Worm (Caenorhabditis elegans) whole organism, L4/young adult: ENCODE measurements around the gene C44C1.1.

Source experiments
- W03F9.2 ChIP-seq: fragments of 150-350 bp; optimal IDR thresholded peaks from 2 replicates; lab custom pipeline; 2014; ENCODE audit warnings: missing biosample characterization, missing genetic modification characterization
- dao-5 ChIP-seq: sonication (generic microtip); optimal IDR thresholded peaks from 2 replicates; lab custom pipeline; 2016; ENCODE audit warnings: missing genotype, missing genetic modification characterization, moderate library complexity, missing compliant biosample characterization
- him-1 ChIP-seq: sonication (generic microtip); optimal IDR thresholded peaks from 2 replicates; lab custom pipeline; 2016; ENCODE audit warnings: missing genotype, missing genetic modification reagents, missing genetic modification characterization, missing compliant biosample characterization

Gene C44C1.1

DNA sequence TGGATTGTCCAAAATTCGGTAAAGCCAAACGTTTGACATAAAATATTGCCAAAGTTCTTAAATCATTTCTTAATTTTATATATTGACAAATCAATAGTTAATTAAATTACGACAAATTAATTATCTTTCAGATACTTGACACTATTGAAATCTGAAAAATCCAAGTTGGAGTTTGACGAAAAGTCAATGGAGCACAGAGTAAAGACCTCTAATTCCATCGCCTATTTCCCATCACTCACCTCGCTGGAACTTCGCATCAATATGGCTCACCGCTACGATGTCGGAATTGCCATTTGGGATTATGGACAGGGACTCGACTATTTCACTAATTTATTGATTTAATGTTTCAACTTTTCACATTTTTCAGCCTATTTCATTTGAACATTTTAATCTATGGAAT is 20.4 kb upstream of the C44C1.1 start:
- no peak for TF ChIP-seq dao-5 (tag; lab: Kevin White, UChicago)
- TF ChIP-seq W03F9.2 (tag; lab: Kevin White, UChicago) = no peak
- TF ChIP-seq him-1 (tag; lab: Kevin White, UChicago) = no peak

ce11 chrX:963171-963570 is 17.4 kb upstream of the C44C1.1 start, which contains the start of gene ncs-1:
ncs-1 (minus strand) TSS chrX:963271.
- TF ChIP-seq him-1 (tag; lab: Kevin White, UChicago) (no peak), W03F9.2 (tag; lab: Kevin White, UChicago) (no peak), dao-5 (tag; lab: Kevin White, UChicago) (no peak)

ce11 chrX:970072-970471 is 10.5 kb upstream of the C44C1.1 start, which contains the start of gene C44C1.6:
C44C1.6 (minus strand) TSS chrX:970270.
- TF ChIP-seq him-1 (tag; lab: Kevin White, UChicago) = no peak
- TF ChIP-seq W03F9.2 (tag; lab: Kevin White, UChicago) = no peak
- no peak for TF ChIP-seq dao-5 (tag; lab: Kevin White, UChicago)

ce11 chrX:974499-975235 is 5.9 kb upstream of the C44C1.1 start, which contains the start of gene vps-45:
vps-45 (minus strand) TSS chrX:974848.
- TF ChIP-seq dao-5 (tag; lab: Kevin White, UChicago) (no peak), W03F9.2 (tag; lab: Kevin White, UChicago) (peak; percentile 41), him-1 (tag; lab: Kevin White, UChicago) (no peak)

- TF ChIP-seq dao-5 (tag; lab: Kevin White, UChicago) = no peak
- no peak for TF ChIP-seq him-1 (tag; lab: Kevin White, UChicago)
- no peak for TF ChIP-seq W03F9.2 (tag; lab: Kevin White, UChicago)
Measured at ce11 chrX:975236-975535, 5.4 kb upstream of the C44C1.1 start.

ce11 chrX:977958-978686 is 2.5 kb upstream of the C44C1.1 start, which contains the start of gene abhd-3.2:
abhd-3.2 (minus strand) TSS chrX:978008.
- TF ChIP-seq dao-5 (tag; lab: Kevin White, UChicago) (no peak), him-1 (tag; lab: Kevin White, UChicago) (no peak), W03F9.2 (tag; lab: Kevin White, UChicago) (no peak)

DNA sequence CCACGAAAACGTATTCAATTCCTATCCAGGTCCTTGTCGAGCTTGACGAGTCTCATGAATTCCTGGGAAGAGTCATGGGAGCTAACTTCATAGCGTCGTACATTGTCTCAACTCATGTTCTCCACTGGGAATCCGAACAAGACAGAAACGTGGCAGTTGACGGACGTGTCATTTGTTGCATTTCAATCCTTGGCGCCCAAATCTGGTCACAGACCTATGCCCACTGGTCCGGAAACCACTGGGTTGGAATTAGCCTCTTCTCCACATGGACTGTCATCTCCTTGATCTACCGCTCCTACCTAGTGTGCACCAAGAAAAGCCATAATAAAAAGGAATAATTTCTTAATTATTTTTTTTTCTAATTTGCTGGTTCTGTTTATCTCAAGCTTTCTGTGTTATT is 2.0 kb downstream of the C44C1.1 start:
- TF ChIP-seq W03F9.2 (tag; lab: Kevin White, UChicago) = no peak
- no peak for TF ChIP-seq him-1 (tag; lab: Kevin White, UChicago)
- TF ChIP-seq dao-5 (tag; lab: Kevin White, UChicago) = no peak

- TF ChIP-seq W03F9.2 (tag; lab: Kevin White, UChicago) = no peak
- no peak for TF ChIP-seq him-1 (tag; lab: Kevin White, UChicago)
- TF ChIP-seq dao-5 (tag; lab: Kevin White, UChicago) = no peak
Measured at ce11 chrX:986463-986862, 5.9 kb downstream of the C44C1.1 start.

- TF ChIP-seq dao-5 (tag; lab: Kevin White, UChicago) = no peak
- no peak for TF ChIP-seq W03F9.2 (tag; lab: Kevin White, UChicago)
- TF ChIP-seq him-1 (tag; lab: Kevin White, UChicago) = no peak
Measured at ce11 chrX:991274-991673, 10.7 kb downstream of the C44C1.1 start, which contains the start of the genes C09E10.3 and dgk-1. C09E10.3 (minus strand) TSS chrX:991374. dgk-1 (minus strand) TSS chrX:991456.

DNA sequence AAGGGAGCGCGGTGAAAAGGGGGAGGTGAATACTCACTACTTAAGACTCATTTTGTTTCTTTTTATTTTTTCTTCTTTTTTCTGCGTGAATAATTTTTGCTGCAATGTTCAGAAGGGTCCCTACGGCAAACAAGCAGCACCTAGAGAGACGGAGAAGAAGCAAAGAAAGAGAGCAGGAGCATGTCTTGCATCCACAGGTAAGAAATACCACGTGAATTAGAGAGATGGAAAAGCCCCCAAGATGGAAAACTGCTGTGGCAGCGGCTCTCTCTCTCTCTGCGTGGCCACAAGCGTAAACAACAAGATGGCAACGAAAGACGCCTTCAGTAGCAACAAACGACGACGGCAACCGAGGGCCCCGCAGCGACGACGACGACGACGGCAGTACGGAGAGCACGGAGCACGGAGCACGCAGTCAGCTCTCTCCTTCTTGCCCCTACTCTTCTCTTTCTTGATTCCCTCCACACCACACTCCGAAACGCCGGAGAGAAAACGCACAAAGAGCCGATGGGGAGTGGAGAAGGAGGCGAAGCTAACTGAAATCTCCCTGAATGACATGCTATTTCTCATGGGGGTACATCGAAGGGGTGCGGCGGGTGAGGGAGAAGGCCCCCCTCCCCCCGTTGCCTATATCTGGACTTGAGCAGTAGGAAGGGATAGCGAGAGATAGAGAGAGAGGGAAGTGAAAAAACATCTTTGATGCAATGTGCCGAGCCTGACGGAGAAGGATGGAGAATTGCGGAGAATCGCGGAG is 12.3 kb downstream of the C44C1.1 start:
- TF ChIP-seq W03F9.2 (tag; lab: Kevin White, UChicago) (no peak), dao-5 (tag; lab: Kevin White, UChicago) (no peak), him-1 (tag; lab: Kevin White, UChicago) (peak; percentile 79)

DNA sequence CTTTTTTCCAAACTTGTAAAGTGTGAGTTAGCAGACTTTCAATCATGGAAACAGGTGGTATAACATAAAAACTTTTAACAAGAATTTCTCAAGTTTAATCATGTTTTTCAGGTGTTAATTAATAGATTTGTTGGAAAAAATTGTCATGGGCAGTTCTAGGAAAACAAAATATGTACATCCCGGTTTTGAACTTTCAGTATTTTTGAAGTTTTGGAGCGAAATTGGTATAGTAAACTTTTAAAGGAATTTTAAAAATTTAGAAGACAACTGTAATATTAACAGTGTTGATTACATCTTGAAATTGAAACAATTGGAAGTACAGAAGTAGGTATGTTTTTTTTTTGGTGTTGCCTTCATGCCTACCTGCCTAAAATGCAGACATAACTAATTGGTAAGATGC is 14.1 kb downstream of the C44C1.1 start:
- TF ChIP-seq him-1 (tag; lab: Kevin White, UChicago) (no peak), dao-5 (tag; lab: Kevin White, UChicago) (no peak), W03F9.2 (tag; lab: Kevin White, UChicago) (no peak)

DNA sequence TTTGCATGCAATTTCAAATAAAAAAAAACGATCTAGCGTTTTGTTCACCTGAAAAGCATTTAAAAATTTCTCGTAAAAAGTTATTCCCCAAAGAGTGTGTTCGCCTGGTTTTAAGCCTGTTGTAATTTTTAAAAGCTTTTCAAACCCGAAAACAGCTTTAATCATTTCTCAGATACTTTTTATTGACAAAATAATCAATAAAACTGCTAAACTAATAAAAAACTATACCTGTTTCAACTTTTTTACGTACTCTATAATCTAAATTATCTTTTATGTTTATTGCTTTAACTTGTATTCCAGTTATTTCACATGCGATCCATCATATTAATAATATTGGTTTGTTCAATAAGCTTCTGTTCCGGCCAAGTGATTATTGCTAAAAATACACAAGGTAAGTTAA is 23.5 kb downstream of the C44C1.1 start, which contains the start of gene cutl-21:
TSS of gene cutl-21 (plus strand) at position 301 of the 400 bp plus-strand sequence.
- TF ChIP-seq W03F9.2 (tag; lab: Kevin White, UChicago) (no peak), dao-5 (tag; lab: Kevin White, UChicago) (no peak), him-1 (tag; lab: Kevin White, UChicago) (no peak)
